Worm (Caenorhabditis elegans): ENCODE measurements around the gene msp-55.

- TF ChIP-seq mab-5 (tag; optimal IDR thresholded peaks at IDR 0.05) (no peak), lin-13 (tag; optimal IDR thresholded peaks at IDR 0.05) (no peak), nhr-12 (tag; optimal IDR thresholded peaks at IDR 0.05) (no peak), nhr-76 (tag; optimal IDR thresholded peaks at IDR 0.05) (no peak), unc-62 (GFP tag; optimal IDR thresholded peaks at IDR 0.05) (no peak)
Measured at ce11 chrIV:5081122-5081521, 25.3 kb upstream of the msp-55 start.
